Worm (Caenorhabditis elegans): Measurements from ENCODE around the gene cki-1.

The cki-1 gene

ce11 chrII:7857485-7858010, 46.5 kb downstream of the cki-1 start, which contains the start of the genes cec-3 and T09A5.15 (continued):
- peak; percentile 54 to 65 for TF ChIP-seq efl-1 (optimal IDR thresholded peaks at IDR 0.05)
- peak; percentile 53 to 96 for TF ChIP-seq efl-1 (GFP tag; optimal IDR thresholded peaks at IDR 0.05 in 1 of 2)
- TF ChIP-seq grh-1 (GFP tag; IDR thresholded peaks at IDR 0.05): no peak
- no peak for TF ChIP-seq nhr-12 (tag; optimal IDR thresholded peaks at IDR 0.05)
- no peak for TF ChIP-seq ceh-63 (GFP tag; optimal IDR thresholded peaks at IDR 0.05)
- peak; percentile 48; the same call in 1 of the 2 replicates for TF ChIP-seq ceh-88 (GFP tag; IDR thresholded peaks at IDR 0.05)
- peak; percentile 8 for TF ChIP-seq irx-1 (tag; optimal IDR thresholded peaks at IDR 0.05)

- TF ChIP-seq pag-3 (tag; optimal IDR thresholded peaks at IDR 0.05; ENCODE audit: borderline replicate concordance, insufficient read depth): no peak
- TF ChIP-seq efl-1 (optimal IDR thresholded peaks at IDR 0.05): no peak
- TF ChIP-seq efl-1 (GFP tag; optimal IDR thresholded peaks at IDR 0.05 in 1 of 2): peak in 1 of 2 experiments; percentile 83
Measured at ce11 chrII:7858101-7858500, 47.1 kb downstream of the cki-1 start, which contains the start of gene sds-22. Gene sds-22 (plus strand): TSS chrII:7858401.

- TF ChIP-seq nhr-20 (tag; optimal IDR thresholded peaks at IDR 0.05) (peak; percentile 23), unc-130 (tag; optimal IDR thresholded peaks at IDR 0.05) (no peak), unc-86 (tag; optimal IDR thresholded peaks at IDR 0.05) (peak; percentile 69), F16B12.6 (tag; optimal IDR thresholded peaks at IDR 0.05) (peak; percentile 65), ceh-82 (tag; optimal IDR thresholded peaks at IDR 0.05) (peak in 2 of 3 experiments; percentile 29 to 76), nhr-71 (tag; optimal IDR thresholded peaks at IDR 0.05) (peak; percentile 58), alr-1 (tag; optimal IDR thresholded peaks at IDR 0.05; ENCODE audit: borderline replicate concordance) (peak; percentile 16), lsy-2 (tag; optimal IDR thresholded peaks at IDR 0.05) (peak; percentile 66 to 79), snu-23 (GFP tag; optimal IDR thresholded peaks at IDR 0.05) (peak; percentile 51), nhr-85 (tag) (no peak), lin-14 (GFP tag; optimal IDR thresholded peaks at IDR 0.05) (peak; percentile 76), grh-1 (GFP tag; IDR thresholded peaks at IDR 0.05) (no peak), ceh-8 (GFP tag; optimal IDR thresholded peaks at IDR 0.05) (no peak), ztf-4 (tag; optimal IDR thresholded peaks at IDR 0.05) (no peak), rnt-1 (tag; optimal IDR thresholded peaks at IDR 0.05) (no peak), dpl-1 (GFP tag; optimal IDR thresholded peaks at IDR 0.05) (peak; percentile 83 to 91 (median 86)), nhr-47 (tag; optimal IDR thresholded peaks at IDR 0.05) (peak; percentile 46), aha-1 (tag; optimal IDR thresholded peaks at IDR 0.05) (no peak), nhr-77 (tag; optimal IDR thresholded peaks at IDR 0.05) (peak; percentile 7), xbp-1 (tag; optimal IDR thresholded peaks at IDR 0.05) (peak; percentile 15), mdl-1 (tag; optimal IDR thresholded peaks at IDR 0.05) (peak in 1 of 2 experiments; percentile 20), nhr-11 (tag; optimal IDR thresholded peaks at IDR 0.05) (no peak), blmp-1 (tag; optimal IDR thresholded peaks at IDR 0.05) (peak; percentile 44), snpc-4 (tag; optimal IDR thresholded peaks at IDR 0.05) (no peak), mep-1 (tag; optimal IDR thresholded peaks at IDR 0.05) (peak; percentile 75), nhr-19 (GFP tag; conservative IDR thresholded peaks at IDR 0.05) (0 out of 2 replicates have a peak, but pooled peaks have one; percentile 3), efl-1 (optimal IDR thresholded peaks at IDR 0.05) (peak; percentile 5 to 89), efl-1 (GFP tag; optimal IDR thresholded peaks at IDR 0.05 in 1 of 2) (peak; percentile 87 to 97), egl-27 (tag; optimal IDR thresholded peaks at IDR 0.05) (no peak), lin-15B (tag; optimal IDR thresholded peaks at IDR 0.05) (peak; percentile 43), swsn-7 (tag; optimal IDR thresholded peaks at IDR 0.05) (peak; percentile 50), fkh-8 (tag; optimal IDR thresholded peaks at IDR 0.05) (peak; percentile 74), fkh-4 (tag; optimal IDR thresholded peaks at IDR 0.05; ENCODE audit: borderline replicate concordance) (no peak), lin-35 (GFP tag; optimal IDR thresholded peaks at IDR 0.05) (peak; percentile 93 to 94), egl-13 (tag; optimal IDR thresholded peaks at IDR 0.05) (peak; percentile 14), lir-3 (tag; optimal IDR thresholded peaks at IDR 0.05; ENCODE audit: poor library complexity) (no peak)
Measured at ce11 chrII:7860221-7860928, 49.3 kb downstream of the cki-1 start, which contains the start of gene lin-5. Gene lin-5 (plus strand): TSS chrII:7860574.

Measured in whole organism, L1 larva.